Worm (Caenorhabditis elegans) whole organism, mixed stage, embryonic: ENCODE results near the gene B0244.16.

ENCODE experiments used
- ceh-39 ChIP-seq: fragments of 150-350 bp; optimal IDR thresholded peaks from 2 replicates; lab custom pipeline; 2014; ENCODE audit warnings: missing biosample characterization, missing genetic modification characterization
- lin-13 ChIP-seq: fragments of 150-350 bp; optimal IDR thresholded peaks from 2 replicates; lab custom pipeline; 2014; ENCODE audit warnings: missing biosample characterization, missing genetic modification characterization
- nhr-12 ChIP-seq: fragments of 150-350 bp; optimal IDR thresholded peaks from 2 replicates; lab custom pipeline; 2014; ENCODE audit warnings: missing biosample characterization, missing genetic modification characterization
- nhr-237 ChIP-seq: fragments of 150-350 bp; optimal IDR thresholded peaks from 2 replicates; lab custom pipeline; 2014; ENCODE audit warnings: missing biosample characterization, missing genetic modification characterization
- nhr-28 ChIP-seq: fragments of 150-350 bp; optimal IDR thresholded peaks from 2 replicates; lab custom pipeline; 2014; ENCODE audit warnings: missing biosample characterization, missing genetic modification characterization
- snpc-4 ChIP-seq: fragments of 150-350 bp; optimal IDR thresholded peaks from 2 replicates; lab custom pipeline; 2014; ENCODE audit warnings: missing biosample characterization, missing genetic modification characterization
- sptf-1 ChIP-seq: sonication (generic microtip); optimal IDR thresholded peaks from 2 replicates; lab custom pipeline; 2017; ENCODE audit warnings: mild to moderate bottlenecking, missing genetic modification characterization, moderate library complexity, missing compliant biosample characterization
- tbx-8 ChIP-seq: fragments of 200-800 bp; sonication (Bioruptor generic); optimal IDR thresholded peaks from 2 replicates; lab custom pipeline; 2018; ENCODE audit warnings: mild to moderate bottlenecking, missing genetic modification characterization, moderate library complexity, missing compliant biosample characterization
- ztf-11 ChIP-seq: fragments of 150-350 bp; optimal IDR thresholded peaks from 2 replicates; lab custom pipeline; 2014; ENCODE audit warnings: missing biosample characterization, missing genetic modification characterization

- TF ChIP-seq ceh-39 (tag; lab: Kevin White, UChicago), result no peak
- TF ChIP-seq lin-13 (tag; lab: Kevin White, UChicago), result no peak
- TF ChIP-seq tbx-8 (GFP tag; lab: Kevin White, UChicago), result no peak
- no peak for TF ChIP-seq snpc-4
- no peak for TF ChIP-seq ztf-11 (tag; lab: Kevin White, UChicago)
- TF ChIP-seq nhr-28 (tag; lab: Kevin White, UChicago), result no peak
- TF ChIP-seq nhr-237 (tag; lab: Kevin White, UChicago), result no peak
- no peak for TF ChIP-seq sptf-1 (tag; lab: Kevin White, UChicago)
- no peak for TF ChIP-seq nhr-12 (tag; lab: Kevin White, UChicago)
Measured at ce11 chrIII:5730041-5730440, 10.7 kb upstream of the B0244.16 start.
